Worm (Caenorhabditis elegans) whole organism, L1 larva: ENCODE measurements around the gene C14B9.8.

Source experiments
- C16A3.4 ChIP-seq: fragments of 150-350 bp; optimal IDR thresholded peaks from 2 replicates; lab custom pipeline; 2014; ENCODE audit warnings: missing biosample characterization, missing genetic modification characterization
- C34B4.2 ChIP-seq: sonication (generic microtip); optimal IDR thresholded peaks from 2 replicates; lab custom pipeline; 2017; ENCODE audit warnings: mild to moderate bottlenecking, missing genetic modification characterization, missing compliant biosample characterization
- F16B12.6 ChIP-seq: fragments of 150-350 bp; optimal IDR thresholded peaks from 2 replicates; lab custom pipeline; 2014; ENCODE audit warnings: missing biosample characterization, missing genetic modification characterization
- aha-1 ChIP-seq: fragments of 150-350 bp; optimal IDR thresholded peaks from 2 replicates; lab custom pipeline; 2014; ENCODE audit warnings: missing biosample characterization, missing genetic modification characterization
- alr-1 ChIP-seq: fragments of 200-800 bp; sonication (Bioruptor generic); optimal IDR thresholded peaks from 2 replicates; lab custom pipeline; 2018; ENCODE audit warnings: borderline replicate concordance, mild to moderate bottlenecking, missing genetic modification characterization, missing compliant biosample characterization
- aly-2 ChIP-seq: fragments of 150-350 bp; optimal IDR thresholded peaks from 2 replicates; lab custom pipeline; 2014; ENCODE audit warnings: missing biosample characterization, missing genetic modification characterization
- blmp-1 ChIP-seq: fragments of 150-350 bp; optimal IDR thresholded peaks from 2 replicates; lab custom pipeline; 2014; ENCODE audit warnings: missing biosample characterization, missing genetic modification characterization
- ceh-8 ChIP-seq: fragments of 200-800 bp; sonication (Bioruptor generic); optimal IDR thresholded peaks from 2 replicates; lab custom pipeline; 2018; ENCODE audit warnings: mild to moderate bottlenecking, missing genetic modification characterization, moderate library complexity, missing compliant biosample characterization
- ceh-82 ChIP-seq, 3 experiments: fragments of 150-350 bp in 1 of 3; sonication (generic microtip) in 2 of 3; optimal IDR thresholded peaks; 2 replicates each; lab custom pipeline; 2014 to 2017; ENCODE audit warnings: missing biosample characterization in 3 of 3, missing genetic modification characterization in 3 of 3
- ceh-88 ChIP-seq: fragments of 200-800 bp; sonication (Bioruptor generic); IDR thresholded peaks from 2 replicates; pipeline ENCODE4 v1.3.6; 2022; ENCODE audit warnings: missing genetic modification characterization, missing compliant biosample characterization
- ceh-90 ChIP-seq: sonication (generic microtip); optimal IDR thresholded peaks from 2 replicates; lab custom pipeline; 2016; ENCODE audit warnings: missing genetic modification characterization, missing compliant biosample characterization
- ces-1 ChIP-seq: fragments of 150-350 bp; optimal IDR thresholded peaks from 2 replicates; lab custom pipeline; 2014; ENCODE audit warnings: missing biosample characterization, missing genetic modification reagents, missing genetic modification characterization
- efl-1 ChIP-seq, 4 experiments: fragments of 150-350 bp; optimal IDR thresholded peaks in 3 of 4; peaks in 1 of 4; 1 replicate in 1 of 4; 2 replicates in 3 of 4; lab custom pipeline; 2014; ENCODE audit warnings: missing biosample characterization in 2 of 4, missing genetic modification characterization in 2 of 4, missing genetic modification reagents in 2 of 4
- fkh-10 ChIP-seq: sonication (generic microtip); optimal IDR thresholded peaks from 2 replicates; lab custom pipeline; 2017; ENCODE audit warnings: missing biosample characterization, missing genetic modification reagents, missing genetic modification characterization
- fos-1 ChIP-seq: fragments of 150-350 bp; optimal IDR thresholded peaks from 2 replicates; lab custom pipeline; 2014; ENCODE audit warnings: missing biosample characterization, missing genetic modification characterization
- irx-1 ChIP-seq: sonication (generic microtip); optimal IDR thresholded peaks from 2 replicates; lab custom pipeline; 2016; ENCODE audit warnings: missing genetic modification characterization, missing compliant biosample characterization
- lin-13 ChIP-seq: fragments of 150-350 bp; optimal IDR thresholded peaks from 2 replicates; lab custom pipeline; 2014; ENCODE audit warnings: missing biosample characterization, missing genetic modification reagents, missing genetic modification characterization
- lin-14 ChIP-seq: fragments of 200-800 bp; sonication (Bioruptor generic); optimal IDR thresholded peaks from 2 replicates; lab custom pipeline; 2018; ENCODE audit warnings: mild to moderate bottlenecking, missing genetic modification characterization, moderate library complexity, missing compliant biosample characterization
- lin-35 ChIP-seq, 2 experiments: fragments of 150-350 bp; optimal IDR thresholded peaks; 2 replicates each; lab custom pipeline; 2014; ENCODE audit warnings: missing biosample characterization in 2 of 2, missing genetic modification characterization in 2 of 2, missing genetic modification reagents in 2 of 2
- lin-39 ChIP-seq: fragments of 150-350 bp; optimal IDR thresholded peaks from 2 replicates; lab custom pipeline; 2014; ENCODE audit warnings: missing biosample characterization, missing genetic modification reagents, missing genetic modification characterization
- lir-3 ChIP-seq: sonication (generic microtip); optimal IDR thresholded peaks from 2 replicates; lab custom pipeline; 2016; ENCODE audit warnings: mild to moderate bottlenecking, missing genetic modification characterization, moderate library complexity, missing compliant biosample characterization; ENCODE audit not compliant: poor library complexity
- lsy-2 ChIP-seq, 2 experiments: fragments of 150-350 bp; optimal IDR thresholded peaks; 2 replicates each; lab custom pipeline; 2014; ENCODE audit warnings: missing biosample characterization in 2 of 2, missing genetic modification characterization in 2 of 2
- mab-9 ChIP-seq: fragments of 200-800 bp; sonication (Bioruptor generic); IDR thresholded peaks from 2 replicates; pipeline ENCODE4 v1.3.6; 2022; ENCODE audit warnings: missing genetic modification reagents, missing genetic modification characterization, missing compliant biosample characterization
- mef-2 ChIP-seq: fragments of 150-350 bp; optimal IDR thresholded peaks from 2 replicates; lab custom pipeline; 2014; ENCODE audit warnings: missing biosample characterization, missing genetic modification characterization
- mep-1 ChIP-seq: fragments of 150-350 bp; optimal IDR thresholded peaks from 2 replicates; lab custom pipeline; 2014; ENCODE audit warnings: missing biosample characterization, missing genetic modification characterization
- nhr-19 ChIP-seq: fragments of 200-800 bp; sonication (Bioruptor generic); conservative IDR thresholded peaks from 2 replicates; pipeline ENCODE4 v1.3.6; 2022; ENCODE audit warnings: missing genetic modification characterization, missing compliant biosample characterization
- nhr-28 ChIP-seq: fragments of 150-350 bp; optimal IDR thresholded peaks from 2 replicates; lab custom pipeline; 2014; ENCODE audit warnings: missing biosample characterization, missing genetic modification characterization
- nhr-47 ChIP-seq: sonication (generic microtip); optimal IDR thresholded peaks from 2 replicates; lab custom pipeline; 2016; ENCODE audit warnings: mild to moderate bottlenecking, missing genetic modification characterization, moderate library complexity, missing compliant biosample characterization
- nhr-71 ChIP-seq: sonication (generic microtip); optimal IDR thresholded peaks from 2 replicates; lab custom pipeline; 2016; ENCODE audit warnings: mild to moderate bottlenecking, missing genetic modification characterization, moderate library complexity, missing compliant biosample characterization
- nhr-85 ChIP-seq: sonication (generic microtip); peaks from one replicate; lab custom pipeline; 2016; ENCODE audit warnings: missing genetic modification characterization, inconsistent platforms, missing compliant biosample characterization
- pag-3 ChIP-seq: sonication (generic microtip); optimal IDR thresholded peaks from 2 replicates; lab custom pipeline; 2017; ENCODE audit warnings: missing genetic modification characterization, mild to moderate bottlenecking, missing compliant biosample characterization, antibody characterized with exemption, borderline replicate concordance; ENCODE audit not compliant: insufficient read depth
- pqm-1 ChIP-seq: sonication (generic microtip); optimal IDR thresholded peaks from 3 replicates; lab custom pipeline; 2017; ENCODE audit warnings: missing biosample characterization, missing genetic modification characterization
- rnt-1 ChIP-seq: sonication (generic microtip); optimal IDR thresholded peaks from 2 replicates; lab custom pipeline; 2016; ENCODE audit warnings: mild to moderate bottlenecking, missing genetic modification characterization, moderate library complexity, missing compliant biosample characterization
- snpc-4 ChIP-seq: fragments of 150-350 bp; optimal IDR thresholded peaks from 2 replicates; lab custom pipeline; 2014; ENCODE audit warnings: missing biosample characterization, missing genetic modification characterization
- snu-23 ChIP-seq: sonication (generic microtip); optimal IDR thresholded peaks from 2 replicates; lab custom pipeline; 2016; ENCODE audit warnings: missing genetic modification characterization, missing compliant biosample characterization
- sptf-1 ChIP-seq: fragments of 150-350 bp; optimal IDR thresholded peaks from 2 replicates; lab custom pipeline; 2014; ENCODE audit warnings: missing biosample characterization, missing genetic modification characterization
- sup-37 ChIP-seq: fragments of 200-800 bp; sonication (Bioruptor generic); optimal IDR thresholded peaks from 2 replicates; lab custom pipeline; 2018; ENCODE audit warnings: mild to moderate bottlenecking, missing genetic modification characterization, missing compliant biosample characterization
- tlp-1 ChIP-seq: fragments of 150-350 bp; optimal IDR thresholded peaks from 2 replicates; lab custom pipeline; 2014; ENCODE audit warnings: missing biosample characterization, missing genetic modification characterization
- unc-130 ChIP-seq: fragments of 150-350 bp; optimal IDR thresholded peaks from 2 replicates; lab custom pipeline; 2017; ENCODE audit warnings: missing biosample characterization, missing genetic modification characterization, inconsistent platforms
- unc-30 ChIP-seq: sonication (generic microtip); optimal IDR thresholded peaks from 2 replicates; lab custom pipeline; 2017; ENCODE audit warnings: missing biosample characterization, missing genetic modification characterization
- zip-4 ChIP-seq: fragments of 200-800 bp; sonication (Bioruptor generic); optimal IDR thresholded peaks from 2 replicates; lab custom pipeline; 2018; ENCODE audit warnings: mild to moderate bottlenecking, missing genetic modification characterization, moderate library complexity, missing compliant biosample characterization
- ztf-4 ChIP-seq: fragments of 150-350 bp; optimal IDR thresholded peaks from 2 replicates; lab custom pipeline; 2014; ENCODE audit warnings: missing biosample characterization, missing genetic modification characterization

Gene C14B9.8

DNA sequence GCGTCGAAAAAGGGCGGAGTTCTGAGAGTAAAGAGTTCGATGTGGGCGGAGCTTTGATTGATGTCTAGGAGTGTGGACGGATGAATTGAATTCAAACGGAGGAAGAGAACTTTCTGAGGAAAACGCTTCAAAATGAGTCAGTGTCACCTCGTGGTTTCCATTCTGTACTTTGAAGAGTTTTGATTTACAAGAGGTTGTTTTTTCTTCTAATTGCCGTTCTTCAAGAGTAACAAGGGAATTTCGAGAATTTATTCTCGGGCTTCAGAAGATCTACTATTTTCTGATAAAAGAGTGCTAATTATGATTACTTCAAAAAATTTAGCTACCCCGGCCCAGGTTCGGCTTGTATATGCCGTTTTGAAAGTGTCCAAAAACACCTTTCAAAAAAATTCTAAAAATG is 31.8 kb upstream of the C14B9.8 start, which contains the start of gene C50C3.12:
TSS of gene C50C3.12 (plus strand) at position 301 of the 400 bp plus-strand sequence.
- peak; percentile 3 for TF ChIP-seq lin-14
- TF ChIP-seq aha-1 (tag; lab: Kevin White, UChicago): no peak

DNA sequence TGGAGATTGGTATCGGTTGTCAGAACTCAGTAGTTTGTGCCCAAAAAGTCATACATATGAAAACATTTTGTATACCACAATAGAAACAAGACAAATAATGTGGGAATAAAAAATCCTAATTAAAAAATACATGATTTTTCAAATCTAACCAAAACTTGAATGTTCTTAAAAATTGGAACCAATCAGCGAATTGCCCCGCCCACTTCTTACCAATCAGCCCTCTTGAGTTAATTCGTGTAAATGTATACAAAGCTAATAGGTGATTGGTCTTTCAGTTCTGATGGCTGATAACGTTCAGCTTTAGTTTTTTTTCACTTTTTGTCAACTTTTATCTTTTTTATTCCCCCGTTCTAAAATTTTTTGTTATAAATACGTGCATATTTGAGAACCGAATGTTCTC is 30.8 kb upstream of the C14B9.8 start:
- TF ChIP-seq fkh-10 (GFP tag; lab: Kevin White, UChicago): no peak
- no peak for TF ChIP-seq lir-3 (tag; lab: Kevin White, UChicago)
- TF ChIP-seq nhr-28 (tag; lab: Kevin White, UChicago): no peak
- TF ChIP-seq C34B4.2 (tag; lab: Kevin White, UChicago): no peak
- TF ChIP-seq mep-1: no peak
- no peak for TF ChIP-seq ceh-82 (tag; optimal IDR thresholded peaks at IDR 0.05; lab: Kevin White, UChicago)
- TF ChIP-seq sup-37 (GFP tag; lab: Kevin White, UChicago): no peak
- TF ChIP-seq lin-39: no peak
- no peak for TF ChIP-seq nhr-71 (tag; lab: Kevin White, UChicago)

DNA sequence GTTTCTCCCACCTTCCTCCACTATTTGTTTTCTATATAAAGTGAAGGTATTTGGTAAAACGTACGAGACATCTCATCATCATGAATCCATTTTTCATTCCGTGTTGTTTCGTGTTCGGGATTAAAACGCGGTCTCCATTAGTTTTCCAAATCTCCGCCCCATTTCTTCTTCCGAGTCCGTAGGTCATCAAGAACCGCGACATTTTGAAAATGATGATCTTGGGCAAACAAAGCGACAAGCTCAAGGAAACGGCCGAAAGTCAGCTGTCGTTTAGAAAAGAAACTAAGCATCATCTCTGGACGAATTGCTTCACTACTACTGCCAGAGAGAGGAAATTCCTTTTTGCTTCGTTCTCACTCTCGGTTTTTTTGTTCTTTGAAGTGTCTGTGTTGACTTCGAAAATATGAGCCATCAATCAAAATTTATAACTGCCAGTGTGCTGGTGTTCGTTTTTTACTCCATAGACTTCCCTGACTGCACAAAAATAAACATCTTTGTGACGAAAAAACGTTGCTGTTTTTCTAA is 28.2 kb upstream of the C14B9.8 start:
- TF ChIP-seq sup-37 (GFP tag; lab: Kevin White, UChicago) (no peak), irx-1 (no peak), ces-1 (GFP tag; lab: Kevin White, UChicago) (no peak), ceh-88 (GFP tag; lab: Robert Waterston, UW) (no peak), tlp-1 (tag; lab: Kevin White, UChicago) (no peak), nhr-19 (GFP tag; lab: Robert Waterston, UW) (peak; percentile 18), rnt-1 (tag; lab: Kevin White, UChicago) (peak; percentile 28), lin-14 (no peak), aly-2 (tag; lab: Kevin White, UChicago) (peak; percentile 80), nhr-71 (tag; lab: Kevin White, UChicago) (peak; percentile 16), lsy-2 (tag; optimal IDR thresholded peaks at IDR 0.05; lab: Kevin White, UChicago) (peak in 1 of 2 experiments; percentile 12)

DNA sequence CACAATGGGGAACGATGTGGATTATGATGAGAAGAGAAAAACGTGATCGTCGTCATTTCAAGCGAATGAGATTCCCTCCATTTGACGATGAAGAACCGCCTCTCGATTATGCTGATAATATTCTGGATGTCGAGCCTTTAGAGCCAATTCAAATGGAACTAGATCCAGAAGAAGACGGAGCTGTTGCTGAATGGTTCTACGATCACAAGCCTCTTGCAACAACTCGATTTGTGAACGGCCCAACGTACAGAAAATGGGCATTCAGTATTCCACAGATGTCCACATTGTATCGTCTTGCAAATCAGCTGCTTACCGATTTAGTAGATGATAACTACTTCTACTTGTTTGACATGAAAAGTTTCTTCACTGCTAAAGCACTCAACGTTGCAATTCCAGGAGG is 20.3 kb upstream of the C14B9.8 start:
- TF ChIP-seq alr-1 (tag; lab: Kevin White, UChicago) (peak; percentile 71), efl-1 (optimal IDR thresholded peaks at IDR 0.05; lab: Kevin White, UChicago) (no peak), efl-1 (GFP tag; optimal IDR thresholded peaks at IDR 0.05 in 1 of 2; lab: Kevin White, UChicago) (peak in 1 of 2 experiments; percentile 41), nhr-28 (tag; lab: Kevin White, UChicago) (no peak)

DNA sequence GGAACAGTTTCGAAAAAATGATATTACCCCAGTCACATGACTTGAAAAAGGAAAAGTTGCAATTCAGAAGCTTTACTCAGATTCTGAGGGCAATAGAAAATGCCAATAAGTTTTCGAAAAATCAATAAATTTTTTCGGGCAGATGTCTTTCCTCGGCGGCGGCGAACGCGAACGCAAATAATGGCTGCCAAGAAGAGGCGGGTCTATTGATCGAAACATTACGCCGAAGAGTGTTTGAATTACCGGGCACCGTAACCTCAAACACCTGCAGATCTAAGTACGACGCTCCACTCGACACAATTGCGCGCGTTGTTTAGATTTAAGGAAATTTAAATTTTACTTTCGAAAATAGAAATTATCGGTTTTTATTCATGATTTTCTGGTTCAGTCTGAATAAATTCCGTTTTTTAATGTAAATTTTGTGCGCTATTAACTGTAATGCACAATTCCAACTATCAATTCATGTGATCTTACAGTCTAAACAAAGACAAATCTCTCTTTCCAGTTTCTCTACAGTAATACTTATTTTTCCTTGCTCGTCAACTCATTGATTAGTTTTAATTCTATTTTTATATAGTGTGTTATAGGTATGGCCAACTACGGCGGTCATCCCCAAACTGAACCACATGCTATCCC is 19.5 kb upstream of the C14B9.8 start, which contains the start of gene prp-8:
TSS of gene prp-8 (plus strand) at position 586 of the 636 bp plus-strand sequence.
- TF ChIP-seq mef-2 (tag; lab: Kevin White, UChicago) (peak; percentile 74), lin-35 (GFP tag; optimal IDR thresholded peaks at IDR 0.05; lab: Kevin White, UChicago) (peak; percentile 95), ceh-8 (GFP tag; lab: Kevin White, UChicago) (peak; percentile 44), snpc-4 (tag; lab: Kevin White, UChicago) (no peak), pqm-1 (tag; lab: Kevin White, UChicago) (no peak), mab-9 (GFP tag; lab: Robert Waterston, UW) (peak; percentile 34; the same call in 1 of the 2 replicates), sptf-1 (tag; lab: Kevin White, UChicago) (no peak), pag-3 (tag; lab: Kevin White, UChicago) (peak; percentile 62), lin-14 (peak; percentile 93), unc-130 (tag; lab: Kevin White, UChicago) (peak; percentile 99), ceh-88 (GFP tag; lab: Robert Waterston, UW) (peak; percentile 48; the same call in 1 of the 2 replicates), mep-1 (peak; percentile 96), lin-13 (peak; percentile 88), C34B4.2 (tag; lab: Kevin White, UChicago) (no peak), fos-1 (tag; lab: Kevin White, UChicago) (peak; percentile 67), ztf-4 (tag; lab: Kevin White, UChicago) (peak; percentile 69), snu-23 (GFP tag; lab: Kevin White, UChicago) (peak; percentile 94), nhr-85 (tag; lab: Kevin White, UChicago) (peak; percentile 85), F16B12.6 (peak; percentile 70), nhr-47 (tag; lab: Kevin White, UChicago) (peak; percentile 84), nhr-71 (tag; lab: Kevin White, UChicago) (peak; percentile 92), ceh-90 (tag; lab: Kevin White, UChicago) (no peak), blmp-1 (tag; lab: Kevin White, UChicago) (peak; percentile 95), unc-30 (tag; lab: Kevin White, UChicago) (no peak), zip-4 (GFP tag; lab: Kevin White, UChicago) (peak; percentile 10), C16A3.4 (tag; lab: Kevin White, UChicago) (peak; percentile 96)
